Worm (Caenorhabditis elegans): ENCODE data around the gene nep-8.
A peak's percentile ranks its signal among the peaks of the same experiment; 100 is the strongest.

- TF ChIP-seq lin-15B (tag; optimal IDR thresholded peaks at IDR 0.05) (no peak), mes-2 (tag; optimal IDR thresholded peaks at IDR 0.05; ENCODE audit: poor library complexity, severe bottlenecking) (peak; percentile 37), aly-2 (tag; optimal IDR thresholded peaks at IDR 0.05) (no peak), lin-1 (GFP tag; IDR thresholded peaks at IDR 0.05) (0 out of 2 replicates have a peak, but pooled peaks have one; percentile 65), spr-1 (tag; optimal IDR thresholded peaks at IDR 0.05) (peak; percentile 32), ama-1 (optimal IDR thresholded peaks at IDR 0.05) (no peak), fos-1 (tag; optimal IDR thresholded peaks at IDR 0.05) (no peak), R02D3.7 (tag; optimal IDR thresholded peaks at IDR 0.05) (no peak), nhr-76 (tag; optimal IDR thresholded peaks at IDR 0.05) (no peak), unc-39 (tag; optimal IDR thresholded peaks at IDR 0.05) (no peak), arid-1 (GFP tag; conservative IDR thresholded peaks at IDR 0.05) (no peak), dve-1 (tag; optimal IDR thresholded peaks at IDR 0.05; ENCODE audit: insufficient read depth) (peak; percentile 55), daf-12 (tag; optimal IDR thresholded peaks at IDR 0.05) (no peak), ceh-82 (tag; optimal IDR thresholded peaks at IDR 0.05) (no peak)
Observed at ce11 chrII:3439244-3439698, 35.6 kb downstream of the nep-8 start.
